Fruit fly (Drosophila melanogaster) whole organism, prepupa: ENCODE results near the gene CG14237.

ENCODE experiments used
- Blimp-1 ChIP-seq: fragments of 200-800 bp; sonication (Bioruptor generic); optimal IDR thresholded peaks from 3 replicates; lab custom pipeline; 2017; ENCODE audit warnings: missing biosample characterization, missing genetic modification characterization, mild to moderate bottlenecking, moderate library complexity, missing genetic modification reagents
- CG10631 ChIP-seq: fragments of 200-800 bp; sonication (Bioruptor generic); optimal IDR thresholded peaks from 2 replicates; lab custom pipeline; 2016; ENCODE audit warnings: missing biosample characterization, missing genetic modification characterization
- CG10669 ChIP-seq: fragments of 200-800 bp; sonication (Bioruptor generic); optimal IDR thresholded peaks from 3 replicates; lab custom pipeline; 2018; ENCODE audit warnings: missing biosample characterization, mild to moderate bottlenecking, missing genetic modification characterization, moderate library complexity
- CG11294 ChIP-seq: fragments of 200-800 bp; sonication (Bioruptor generic); IDR thresholded peaks from 2 replicates; pipeline ENCODE4 v1.3.6; 2022; ENCODE audit warnings: missing biosample characterization, missing genetic modification characterization
- CG11762 ChIP-seq: fragments of 200-800 bp; sonication (Bioruptor generic); optimal IDR thresholded peaks from 3 replicates; lab custom pipeline; 2016; ENCODE audit warnings: missing biosample characterization, missing genetic modification characterization; ENCODE audit not compliant: insufficient read depth
- CG11902 ChIP-seq: fragments of 200-800 bp; sonication (Bioruptor generic); optimal IDR thresholded peaks from 3 replicates; lab custom pipeline; 2016; ENCODE audit warnings: missing biosample characterization, missing genetic modification characterization
- CG15336 ChIP-seq: fragments of 200-800 bp; sonication (Bioruptor generic); IDR thresholded peaks from 2 replicates; pipeline ENCODE4 v1.3.6; 2022; ENCODE audit warnings: missing biosample characterization, missing genetic modification characterization
- CG1621 ChIP-seq: fragments of 200-800 bp; sonication (Bioruptor generic); optimal IDR thresholded peaks from 3 replicates; lab custom pipeline; 2018; ENCODE audit warnings: missing biosample characterization, mild to moderate bottlenecking, missing genetic modification characterization
- CG16779 ChIP-seq: fragments of 200-800 bp; sonication (Bioruptor generic); optimal IDR thresholded peaks from 3 replicates; lab custom pipeline; 2017; ENCODE audit warnings: missing biosample characterization, mild to moderate bottlenecking, missing genetic modification characterization
- CG3032 ChIP-seq: fragments of 200-800 bp; optimal IDR thresholded peaks from 2 replicates; lab custom pipeline; 2019; ENCODE audit warnings: missing biosample characterization, mild to moderate bottlenecking, missing genetic modification characterization, moderate library complexity
- CG31627 ChIP-seq: fragments of 200-800 bp; sonication (Bioruptor generic); optimal IDR thresholded peaks from 3 replicates; lab custom pipeline; 2016; ENCODE audit warnings: missing biosample characterization, missing genetic modification characterization
- CG32006 ChIP-seq: fragments of 200-800 bp; sonication (Bioruptor generic); optimal IDR thresholded peaks from 3 replicates; lab custom pipeline; 2017; ENCODE audit warnings: missing biosample characterization, mild to moderate bottlenecking, missing genetic modification characterization
- CG34406 ChIP-seq: fragments of 200-800 bp; sonication (Bioruptor generic); optimal IDR thresholded peaks from 3 replicates; lab custom pipeline; 2016; ENCODE audit warnings: missing biosample characterization, missing genetic modification characterization
- CG3919 ChIP-seq: fragments of 200-800 bp; sonication (Bioruptor generic); optimal IDR thresholded peaks from 3 replicates; lab custom pipeline; 2016; ENCODE audit warnings: missing biosample characterization, missing genetic modification characterization
- CG4318 ChIP-seq: fragments of 200-800 bp; sonication (Bioruptor generic); optimal IDR thresholded peaks from 3 replicates; lab custom pipeline; 2017; ENCODE audit warnings: missing biosample characterization, mild to moderate bottlenecking, missing genetic modification characterization
- CG6163 ChIP-seq: fragments of 200-800 bp; sonication (Bioruptor generic); IDR thresholded peaks from 3 replicates; pipeline ENCODE4 v1.3.6; 2022; ENCODE audit warnings: missing biosample characterization, missing genetic modification characterization
- CG6276 ChIP-seq: fragments of 200-800 bp; sonication (Bioruptor generic); optimal IDR thresholded peaks from 2 replicates; lab custom pipeline; 2017; ENCODE audit warnings: missing biosample characterization, mild to moderate bottlenecking, missing genetic modification characterization
- CG6792 ChIP-seq: fragments of 200-800 bp; sonication (Bioruptor generic); optimal IDR thresholded peaks from 3 replicates; lab custom pipeline; 2016; ENCODE audit warnings: missing biosample characterization, missing genetic modification characterization
- CG6808 ChIP-seq: fragments of 200-800 bp; sonication (Bioruptor generic); optimal IDR thresholded peaks from 3 replicates; lab custom pipeline; 2017; ENCODE audit warnings: missing biosample characterization, missing genetic modification characterization, mild to moderate bottlenecking, moderate library complexity, missing genetic modification reagents
- CG6854 ChIP-seq: fragments of 200-800 bp; sonication (Bioruptor generic); optimal IDR thresholded peaks from 2 replicates; lab custom pipeline; 2017; ENCODE audit warnings: missing biosample characterization, mild to moderate bottlenecking, missing genetic modification characterization
- CG8319 ChIP-seq: fragments of 200-800 bp; sonication (Bioruptor generic); optimal IDR thresholded peaks from 3 replicates; lab custom pipeline; 2016; ENCODE audit warnings: missing biosample characterization, missing genetic modification characterization
- CG9139 ChIP-seq: fragments of 200-800 bp; sonication (Bioruptor generic); optimal IDR thresholded peaks from 3 replicates; lab custom pipeline; 2017; ENCODE audit warnings: missing biosample characterization, mild to moderate bottlenecking, missing genetic modification characterization
- Eip78C ChIP-seq: fragments of 200-800 bp; sonication (Bioruptor generic); peaks from one replicate; lab custom pipeline; 2016; ENCODE audit warnings: missing biosample characterization, missing genetic modification characterization
- Eip93F ChIP-seq: fragments of 200-800 bp; sonication (Bioruptor generic); optimal IDR thresholded peaks from 2 replicates; lab custom pipeline; 2016; ENCODE audit warnings: missing biosample characterization, mild to moderate bottlenecking, missing genetic modification characterization
- Ets96B ChIP-seq: fragments of 200-800 bp; optimal IDR thresholded peaks from 2 replicates; lab custom pipeline; 2019; ENCODE audit warnings: missing biosample characterization, mild to moderate bottlenecking, missing genetic modification characterization, moderate library complexity
- Hr38 ChIP-seq: sonication (Bioruptor generic); optimal IDR thresholded peaks from 2 replicates; lab custom pipeline; 2016; ENCODE audit warnings: missing biosample characterization, missing genetic modification characterization
- Lpt ChIP-seq: fragments of 200-800 bp; sonication (Bioruptor generic); optimal IDR thresholded peaks from 3 replicates; lab custom pipeline; 2016; ENCODE audit warnings: missing biosample characterization, missing genetic modification characterization
- Met ChIP-seq: fragments of 200-800 bp; sonication (Bioruptor generic); optimal IDR thresholded peaks from 3 replicates; lab custom pipeline; 2016; ENCODE audit warnings: missing biosample characterization, missing genetic modification characterization
- OdsH ChIP-seq: fragments of 200-800 bp; sonication (Bioruptor generic); optimal IDR thresholded peaks from 3 replicates; lab custom pipeline; 2016; ENCODE audit warnings: missing biosample characterization, missing genetic modification characterization
- Smox ChIP-seq: fragments of 200-800 bp; sonication (Bioruptor generic); optimal IDR thresholded peaks from 3 replicates; lab custom pipeline; 2016; ENCODE audit warnings: missing biosample characterization, missing genetic modification characterization
- Sox102F ChIP-seq: fragments of 200-800 bp; sonication (Bioruptor generic); optimal IDR thresholded peaks from 2 replicates; lab custom pipeline; 2016; ENCODE audit warnings: missing biosample characterization, mild to moderate bottlenecking, missing genetic modification characterization
- achi ChIP-seq: fragments of 200-800 bp; sonication (Bioruptor generic); optimal IDR thresholded peaks from 3 replicates; lab custom pipeline; 2016; ENCODE audit warnings: missing biosample characterization, missing genetic modification characterization
- cyc ChIP-seq: fragments of 200-800 bp; sonication (Bioruptor generic); optimal IDR thresholded peaks from 3 replicates; lab custom pipeline; 2016; ENCODE audit warnings: missing biosample characterization, missing genetic modification characterization
- dsx ChIP-seq: fragments of 200-800 bp; optimal IDR thresholded peaks from 3 replicates; lab custom pipeline; 2019; ENCODE audit warnings: missing biosample characterization, mild to moderate bottlenecking, missing genetic modification characterization, moderate library complexity; ENCODE audit not compliant: poor library complexity, severe bottlenecking
- eg ChIP-seq: fragments of 200-800 bp; sonication (Bioruptor generic); IDR thresholded peaks from 3 replicates; pipeline ENCODE4 v1.3.6; 2022; ENCODE audit warnings: missing biosample characterization, missing genetic modification characterization
- esn ChIP-seq: fragments of 200-800 bp; sonication (Bioruptor generic); optimal IDR thresholded peaks from 2 replicates; lab custom pipeline; 2016; ENCODE audit warnings: missing biosample characterization, mild to moderate bottlenecking, missing genetic modification characterization, moderate library complexity
- fd59A ChIP-seq: fragments of 200-800 bp; sonication (Bioruptor generic); optimal IDR thresholded peaks from 2 replicates; lab custom pipeline; 2017; ENCODE audit warnings: missing biosample characterization, mild to moderate bottlenecking, missing genetic modification characterization, missing genetic modification reagents
- fd85E ChIP-seq: fragments of 200-800 bp; sonication (Bioruptor generic); optimal IDR thresholded peaks from 3 replicates; lab custom pipeline; 2016; ENCODE audit warnings: missing biosample characterization, missing genetic modification characterization
- fkh ChIP-seq: fragments of 200-800 bp; sonication (Bioruptor generic); optimal IDR thresholded peaks from 3 replicates; lab custom pipeline; 2017; ENCODE audit warnings: missing biosample characterization, mild to moderate bottlenecking, missing genetic modification characterization, moderate library complexity
- lz ChIP-seq: fragments of 200-800 bp; sonication (Bioruptor generic); optimal IDR thresholded peaks from 3 replicates; lab custom pipeline; 2016; ENCODE audit warnings: missing biosample characterization, missing genetic modification characterization
- net ChIP-seq: fragments of 200-800 bp; sonication (Bioruptor generic); optimal IDR thresholded peaks from 3 replicates; lab custom pipeline; 2016; ENCODE audit warnings: missing biosample characterization, missing genetic modification characterization
- salr ChIP-seq, 2 experiments: fragments of 200-800 bp; sonication (Bioruptor generic); optimal IDR thresholded peaks; 3 replicates each; lab custom pipeline; 2016 to 2018; ENCODE audit warnings: missing biosample characterization in 2 of 2, missing genetic modification characterization in 2 of 2, mild to moderate bottlenecking in 1 of 2
- spab ChIP-seq: fragments of 200-800 bp; sonication (Bioruptor generic); optimal IDR thresholded peaks from 2 replicates; lab custom pipeline; 2017; ENCODE audit warnings: missing biosample characterization, mild to moderate bottlenecking, missing genetic modification characterization, missing genetic modification reagents
- svp ChIP-seq: fragments of 200-800 bp; sonication (Bioruptor generic); peaks from one replicate; lab custom pipeline; 2016; ENCODE audit warnings: missing biosample characterization, missing genetic modification characterization
- vri ChIP-seq: fragments of 200-800 bp; sonication (Bioruptor generic); optimal IDR thresholded peaks from 3 replicates; lab custom pipeline; 2016; ENCODE audit warnings: missing biosample characterization, mild to moderate bottlenecking, missing genetic modification characterization

Gene CG14237

DNA sequence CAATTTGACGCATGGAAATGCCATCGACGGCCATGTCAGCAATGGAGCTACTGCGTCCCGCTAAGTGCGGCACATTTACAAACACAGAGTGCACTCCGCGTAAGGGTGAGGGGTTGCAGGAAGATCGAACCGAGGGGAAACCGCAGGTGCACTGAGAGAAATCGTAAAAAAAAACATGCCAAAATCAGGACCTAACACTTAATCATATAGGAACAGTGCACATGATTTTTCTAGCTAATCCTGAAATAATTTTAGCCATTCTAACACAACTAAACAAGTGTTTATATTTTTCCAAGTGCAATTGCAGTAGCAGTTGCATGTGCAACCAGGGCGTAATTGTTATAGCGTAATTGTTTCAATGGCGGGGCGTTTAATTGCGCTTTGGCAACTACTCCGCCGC lies 22.5 kb downstream of the CG14237 start (continued):
- TF ChIP-seq CG6808 (GFP tag; lab: Kevin White, UChicago) (no peak), Eip93F (GFP tag; lab: Kevin White, UChicago) (no peak), vri (no peak), Ets96B (tag; lab: Kevin White, UChicago) (peak; percentile 4), Smox (GFP tag; lab: Kevin White, UChicago) (no peak), dsx (no peak), CG8319 (peak; percentile 3), Blimp-1 (GFP tag; lab: Kevin White, UChicago) (no peak), CG4318 (GFP tag; lab: Kevin White, UChicago) (peak; percentile 41), Sox102F (GFP tag; lab: Kevin White, UChicago) (no peak), CG3032 (tag; lab: Kevin White, UChicago) (no peak), CG9139 (GFP tag; lab: Kevin White, UChicago) (no peak), cyc (GFP tag; lab: Kevin White, UChicago) (no peak), Eip78C (GFP tag; lab: Kevin White, UChicago) (peak; percentile 81), CG3919 (GFP tag; lab: Kevin White, UChicago) (peak; percentile 61), achi (GFP tag; lab: Kevin White, UChicago) (peak; percentile 56), svp (GFP tag; lab: Kevin White, UChicago) (peak; percentile 65), spab (peak; percentile 24), CG6163 (GFP tag; lab: Robert Waterston, UW) (peak; percentile 69), CG32006 (GFP tag; lab: Kevin White, UChicago) (peak; percentile 72), CG6792 (GFP tag; lab: Kevin White, UChicago) (peak; percentile 6), esn (GFP tag; lab: Kevin White, UChicago) (no peak), fkh (GFP tag; lab: Kevin White, UChicago) (no peak), CG31627 (GFP tag; lab: Kevin White, UChicago) (no peak), CG11902 (GFP tag; lab: Kevin White, UChicago) (no peak), CG11294 (GFP tag; lab: Robert Waterston, UW) (no peak), net (GFP tag; lab: Kevin White, UChicago) (no peak), fd59A (no peak), CG6276 (GFP tag; lab: Kevin White, UChicago) (peak; percentile 48), eg (GFP tag; lab: Robert Waterston, UW) (peak; percentile 68; the same call in 2 of the 3 replicates), CG34406 (no peak)

DNA sequence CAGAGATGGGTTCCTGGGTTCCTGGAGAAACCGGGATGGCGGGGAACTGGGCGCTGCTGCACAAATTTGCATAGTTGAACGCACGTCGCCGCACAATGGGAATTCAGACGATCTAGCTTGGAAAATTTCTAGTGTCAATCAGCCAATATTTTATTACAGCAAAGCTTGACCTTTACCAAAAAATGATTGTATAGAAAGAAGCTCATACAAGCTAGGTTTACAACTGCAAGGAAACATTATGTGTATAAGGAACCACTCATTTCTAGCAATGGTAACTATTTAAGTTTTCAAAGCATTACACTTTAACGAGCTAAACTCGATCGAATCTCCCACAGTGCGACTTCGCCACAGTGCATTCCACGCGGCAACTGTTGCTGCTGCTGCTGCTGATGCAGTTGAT lies 23.7 kb downstream of the CG14237 start:
- TF ChIP-seq CG15336 (0 out of 2 replicates have a peak, but pooled peaks have one; percentile 19), CG32006 (GFP tag; lab: Kevin White, UChicago) (peak; percentile 56), spab (no peak)

DNA sequence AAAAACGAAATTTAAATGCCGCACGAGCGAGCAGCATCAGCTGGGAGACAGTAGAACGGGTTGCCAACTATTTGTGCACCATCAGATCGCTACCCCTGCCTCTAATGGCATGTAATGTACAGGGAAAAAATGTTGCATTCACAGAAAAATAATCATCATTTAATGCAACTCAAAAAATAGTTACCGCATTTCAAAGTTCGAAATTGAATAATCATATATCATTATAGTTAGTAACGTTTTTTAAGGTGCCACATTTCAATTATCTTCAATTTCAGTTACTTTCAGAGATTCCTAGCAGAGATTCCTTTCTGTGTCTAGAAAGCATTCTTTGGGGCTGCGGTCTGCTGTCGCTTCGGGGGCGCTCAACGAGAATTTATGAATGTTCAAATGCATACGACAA lies 24.6 kb downstream of the CG14237 start:
- TF ChIP-seq CG4318 (GFP tag; lab: Kevin White, UChicago) (peak; percentile 35), fd59A (no peak), CG1621 (tag; lab: Kevin White, UChicago) (no peak), CG6854 (GFP tag; lab: Kevin White, UChicago) (no peak), CG34406 (no peak), Eip78C (GFP tag; lab: Kevin White, UChicago) (peak; percentile 62), CG6792 (GFP tag; lab: Kevin White, UChicago) (no peak), CG8319 (no peak), achi (GFP tag; lab: Kevin White, UChicago) (no peak), net (GFP tag; lab: Kevin White, UChicago) (no peak), CG11902 (GFP tag; lab: Kevin White, UChicago) (no peak), CG3919 (GFP tag; lab: Kevin White, UChicago) (peak; percentile 38), Smox (GFP tag; lab: Kevin White, UChicago) (no peak), CG32006 (GFP tag; lab: Kevin White, UChicago) (peak; percentile 68), Met (GFP tag; lab: Kevin White, UChicago) (no peak), CG10631 (GFP tag; lab: Kevin White, UChicago) (peak; percentile 5), CG15336 (peak; percentile 68; the same call in 1 of the 2 replicates), lz (no peak), CG31627 (GFP tag; lab: Kevin White, UChicago) (no peak), fd85E (GFP tag; lab: Kevin White, UChicago) (no peak), esn (GFP tag; lab: Kevin White, UChicago) (no peak), Sox102F (GFP tag; lab: Kevin White, UChicago) (no peak), Eip93F (GFP tag; lab: Kevin White, UChicago) (no peak), Hr38 (GFP tag; lab: Kevin White, UChicago) (no peak), salr (GFP tag; optimal IDR thresholded peaks at IDR 0.05; lab: Kevin White, UChicago) (peak in 1 of 2 experiments; percentile 38), CG11762 (GFP tag; lab: Kevin White, UChicago) (no peak), OdsH (GFP tag; lab: Kevin White, UChicago) (peak; percentile 24), CG16779 (tag; lab: Kevin White, UChicago) (no peak), Lpt (GFP tag; lab: Kevin White, UChicago) (peak; percentile 17), eg (GFP tag; lab: Robert Waterston, UW) (peak; percentile 41; the same call in 1 of the 3 replicates), CG10669 (no peak)
